Worm (Caenorhabditis elegans) whole organism, midembryonic: ENCODE results near the gene ztf-25.
"Not testable (repeated sequence)": the region's sequence is repeated elsewhere in the genome, so short reads cannot be mapped to it uniquely, and the experiment has no call there.

Experiments
- T22C8.4 ChIP-seq: fragments of 200-800 bp; sonication (Bioruptor generic); IDR thresholded peaks from 2 replicates; pipeline ENCODE4 v1.3.6; 2022; ENCODE audit warnings: missing genetic modification characterization, missing compliant biosample characterization
- cog-1 ChIP-seq: sonication (generic microtip); optimal IDR thresholded peaks from 2 replicates; lab custom pipeline; 2016; ENCODE audit warnings: missing genetic modification characterization, missing compliant biosample characterization
- flt-1 ChIP-seq: fragments of 200-800 bp; sonication (Bioruptor generic); IDR thresholded peaks from 2 replicates; pipeline ENCODE4 v1.3.6; 2022; ENCODE audit warnings: missing genetic modification characterization, missing compliant biosample characterization
- klf-2 ChIP-seq: fragments of 200-800 bp; sonication (Bioruptor generic); conservative IDR thresholded peaks from 2 replicates; pipeline ENCODE4 v1.3.6; 2022; ENCODE audit warnings: missing genetic modification reagents, missing genetic modification characterization, missing compliant biosample characterization
- med-1 ChIP-seq: sonication (generic microtip); optimal IDR thresholded peaks from 2 replicates; lab custom pipeline; 2017; ENCODE audit warnings: missing genetic modification characterization, mild to moderate bottlenecking, missing compliant biosample characterization, antibody characterized with exemption, missing genetic modification reagents; ENCODE audit not compliant: insufficient read depth
- ref-1 ChIP-seq: fragments of 200-800 bp; sonication (Bioruptor generic); conservative IDR thresholded peaks from 2 replicates; pipeline ENCODE4 v1.3.6; 2022; ENCODE audit warnings: missing genetic modification reagents, missing genetic modification characterization, missing compliant biosample characterization
- tab-1 ChIP-seq: fragments of 200-800 bp; sonication (Bioruptor generic); IDR thresholded peaks from 2 replicates; pipeline ENCODE4 v1.3.6; 2022; ENCODE audit warnings: missing genetic modification characterization, missing compliant biosample characterization
- ztf-23 ChIP-seq: fragments of 200-800 bp; sonication (Bioruptor generic); IDR thresholded peaks from 2 replicates; pipeline ENCODE4 v1.3.6; 2022; ENCODE audit warnings: missing genetic modification reagents, missing genetic modification characterization, missing compliant biosample characterization
- ztf-29 ChIP-seq: fragments of 200-800 bp; sonication (Bioruptor generic); IDR thresholded peaks from 2 replicates; pipeline ENCODE4 v1.3.6; 2022; ENCODE audit warnings: missing genetic modification reagents, missing genetic modification characterization, missing compliant biosample characterization

Gene ztf-25

DNA sequence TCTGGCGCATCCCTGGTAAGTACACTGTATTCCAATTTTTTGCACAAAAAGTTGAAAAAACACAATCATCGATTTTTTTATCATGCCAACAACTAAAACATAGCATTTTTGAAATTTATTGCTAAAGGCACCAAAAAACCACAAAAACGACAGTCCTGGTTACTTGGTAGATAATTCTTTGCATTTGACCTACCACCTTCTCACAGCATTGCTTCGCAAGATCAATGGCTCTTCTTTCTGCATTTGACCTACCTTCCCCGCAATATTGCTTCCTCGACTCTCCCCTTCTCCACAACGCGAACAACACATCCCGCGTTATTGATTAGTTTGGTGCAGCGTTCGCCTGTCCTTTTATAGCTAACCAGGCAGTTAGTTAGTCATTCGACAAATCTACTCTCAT is at the start of gene ztf-25:
Gene ztf-25, plus strand, starts transcription at position 301 of the 400 bp plus-strand sequence.
- TF ChIP-seq ztf-29 (GFP tag; lab: Robert Waterston, UW), result no peak
- no peak for TF ChIP-seq med-1
- TF ChIP-seq tab-1 (GFP tag; lab: Robert Waterston, UW), result no peak
- no peak for TF ChIP-seq flt-1 (GFP tag; lab: Robert Waterston, UW)
- TF ChIP-seq cog-1, result no peak
- TF ChIP-seq ztf-23 (GFP tag; lab: Robert Waterston, UW), result no peak
- no peak for TF ChIP-seq T22C8.4 (GFP tag; lab: Robert Waterston, UW)
- TF ChIP-seq klf-2 (GFP tag; lab: Robert Waterston, UW), result no peak
- TF ChIP-seq ref-1, result no peak

DNA sequence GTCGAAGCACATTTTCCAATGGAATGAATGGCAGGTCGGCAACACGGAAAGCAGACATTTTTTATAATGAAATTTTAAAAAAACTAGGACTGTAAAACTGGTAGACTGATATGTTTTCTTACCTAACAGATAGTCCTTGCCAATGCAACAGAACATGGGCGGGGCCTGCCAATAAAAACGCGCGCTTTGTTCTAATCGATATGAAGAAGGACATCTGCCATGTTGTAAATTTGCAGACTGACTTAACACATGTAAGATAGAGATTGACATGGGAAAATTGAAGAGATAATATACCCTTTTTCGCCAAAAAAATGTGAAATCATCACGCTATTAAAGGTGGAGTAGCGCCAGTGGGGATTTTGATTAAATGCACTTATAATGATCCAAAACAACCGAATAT is 48.9 kb upstream of the ztf-25 start, which contains the start of gene C38D9.8:
Gene C38D9.8, minus strand, starts transcription at position 101 of the 400 bp plus-strand sequence.
- TF ChIP-seq cog-1 (no peak), med-1 (no peak), T22C8.4 (GFP tag; lab: Robert Waterston, UW) (no peak), ztf-23 (GFP tag; lab: Robert Waterston, UW) (no peak), tab-1 (GFP tag; lab: Robert Waterston, UW) (no peak), ref-1 (no peak), klf-2 (GFP tag; lab: Robert Waterston, UW) (no peak), flt-1 (GFP tag; lab: Robert Waterston, UW) (no peak), ztf-29 (GFP tag; lab: Robert Waterston, UW) (no peak)

- TF ChIP-seq tab-1 (GFP tag; lab: Robert Waterston, UW) (no peak), ztf-29 (GFP tag; lab: Robert Waterston, UW) (no peak), T22C8.4 (GFP tag; lab: Robert Waterston, UW) (no peak), klf-2 (GFP tag; lab: Robert Waterston, UW) (no peak), flt-1 (GFP tag; lab: Robert Waterston, UW) (no peak), cog-1 (no peak), med-1 (no peak), ref-1 (no peak), ztf-23 (GFP tag; lab: Robert Waterston, UW) (no peak)
These were observed 43.2 kb upstream of the ztf-25 start, which contains the start of gene fbxa-174 for ce11 chrV:17558377-17558776. Gene fbxa-174 (minus strand): TSS chrV:17558477.

- no peak for TF ChIP-seq med-1
- no peak for TF ChIP-seq ztf-29 (GFP tag; lab: Robert Waterston, UW)
- TF ChIP-seq ztf-23 (GFP tag; lab: Robert Waterston, UW), result no peak
- no peak for TF ChIP-seq T22C8.4 (GFP tag; lab: Robert Waterston, UW)
- TF ChIP-seq ref-1, result no peak
- no peak for TF ChIP-seq cog-1
- TF ChIP-seq flt-1 (GFP tag; lab: Robert Waterston, UW), result no peak
- TF ChIP-seq klf-2 (GFP tag; lab: Robert Waterston, UW), result no peak
- TF ChIP-seq tab-1 (GFP tag; lab: Robert Waterston, UW), result no peak
These were observed 42.7 kb upstream of the ztf-25 start, which contains the start of gene fbxa-172 for ce11 chrV:17558946-17559345. Gene fbxa-172 (plus strand): TSS chrV:17559246.

ce11 chrV:17565903-17566302 is 35.7 kb upstream of the ztf-25 start, which contains the start of gene fbxa-171:
Gene fbxa-171 (minus strand): TSS chrV:17566003.
- TF ChIP-seq flt-1 (GFP tag; lab: Robert Waterston, UW) (no peak), ztf-29 (GFP tag; lab: Robert Waterston, UW) (no peak), ref-1 (no peak), klf-2 (GFP tag; lab: Robert Waterston, UW) (no peak), T22C8.4 (GFP tag; lab: Robert Waterston, UW) (no peak), cog-1 (no peak), med-1 (no peak), tab-1 (GFP tag; lab: Robert Waterston, UW) (no peak), ztf-23 (GFP tag; lab: Robert Waterston, UW) (no peak)

ce11 chrV:17566850-17567249 is 34.8 kb upstream of the ztf-25 start, which contains the start of gene C38D9.2:
Gene C38D9.2 (plus strand): TSS chrV:17567150.
- TF ChIP-seq ztf-29 (GFP tag; lab: Robert Waterston, UW) (no peak), T22C8.4 (GFP tag; lab: Robert Waterston, UW) (no peak)

DNA sequence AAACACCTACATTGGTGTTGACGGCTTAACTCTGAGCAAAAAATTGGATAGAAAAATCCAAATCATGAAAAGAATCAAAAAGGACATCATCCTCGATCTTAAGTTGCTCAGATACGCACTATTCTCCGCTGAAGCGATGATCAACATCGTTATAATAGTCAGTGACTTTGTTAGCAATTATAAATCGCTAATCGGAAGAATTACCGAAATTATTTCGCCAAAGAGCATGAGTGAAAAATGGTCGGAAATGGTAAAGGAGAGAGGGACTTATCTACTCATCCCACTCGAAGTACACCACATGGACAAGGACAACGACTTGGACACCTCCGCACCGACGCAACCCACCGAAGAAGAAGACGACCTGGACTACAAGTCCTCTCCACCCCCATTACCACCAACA is 21.6 kb upstream of the ztf-25 start:
- TF ChIP-seq med-1 (no peak), ztf-29 (GFP tag; lab: Robert Waterston, UW) (no peak), klf-2 (GFP tag; lab: Robert Waterston, UW) (no peak), ref-1 (no peak), tab-1 (GFP tag; lab: Robert Waterston, UW) (no peak), ztf-23 (GFP tag; lab: Robert Waterston, UW) (no peak), T22C8.4 (GFP tag; lab: Robert Waterston, UW) (no peak), flt-1 (GFP tag; lab: Robert Waterston, UW) (no peak), cog-1 (no peak)

- not testable (repeated sequence) for TF ChIP-seq med-1; ztf-29 (GFP tag; lab: Robert Waterston, UW); klf-2 (GFP tag; lab: Robert Waterston, UW)
These were observed 17.2 kb upstream of the ztf-25 start, which contains the start of gene fbxa-133 for ce11 chrV:17584352-17584843. Gene fbxa-133 (plus strand): TSS chrV:17584793.

ce11 chrV:17595691-17596090 is 5.9 kb upstream of the ztf-25 start:
- TF ChIP-seq T22C8.4 (GFP tag; lab: Robert Waterston, UW) (no peak), med-1 (no peak), klf-2 (GFP tag; lab: Robert Waterston, UW) (no peak), ztf-29 (GFP tag; lab: Robert Waterston, UW) (no peak), ztf-23 (GFP tag; lab: Robert Waterston, UW) (no peak), ref-1 (no peak), cog-1 (no peak), flt-1 (GFP tag; lab: Robert Waterston, UW) (no peak), tab-1 (GFP tag; lab: Robert Waterston, UW) (no peak)

- no peak for TF ChIP-seq ztf-23 (GFP tag; lab: Robert Waterston, UW)
- TF ChIP-seq ref-1, result no peak
- TF ChIP-seq cog-1, result no peak
- TF ChIP-seq klf-2 (GFP tag; lab: Robert Waterston, UW), result no peak
- TF ChIP-seq med-1, result no peak
- TF ChIP-seq tab-1 (GFP tag; lab: Robert Waterston, UW), result no peak
These were observed 2.8 kb upstream of the ztf-25 start, which contains the start of gene Y6G8.2 for ce11 chrV:17598810-17599209. Gene Y6G8.2 (minus strand): TSS chrV:17598956.
